Worm (Caenorhabditis elegans) whole organism, L2 larva: ENCODE measurements around the gene dhs-13.
"Not testable (repeated sequence)": the region's sequence is repeated elsewhere in the genome, so short reads cannot be mapped to it uniquely, and the experiment has no call there.

ENCODE experiments used
- lin-39 ChIP-seq: fragments of 150-350 bp; optimal IDR thresholded peaks from 2 replicates; lab custom pipeline; 2014; ENCODE audit warnings: missing biosample characterization, missing genetic modification reagents, missing genetic modification characterization
- mbf-1 ChIP-seq: sonication (generic microtip); optimal IDR thresholded peaks from 2 replicates; lab custom pipeline; 2017; ENCODE audit warnings: missing biosample characterization, missing genetic modification characterization
- nhr-11 ChIP-seq: fragments of 150-350 bp; optimal IDR thresholded peaks from 2 replicates; lab custom pipeline; 2014; ENCODE audit warnings: missing biosample characterization, missing genetic modification characterization
- unc-62 ChIP-seq: fragments of 150-350 bp; optimal IDR thresholded peaks from 2 replicates; lab custom pipeline; 2014; ENCODE audit warnings: missing biosample characterization, missing genetic modification reagents, missing genetic modification characterization
- ztf-11 ChIP-seq: sonication (generic microtip); optimal IDR thresholded peaks from 2 replicates; lab custom pipeline; 2017; ENCODE audit warnings: missing biosample characterization, missing genetic modification characterization

DNA sequence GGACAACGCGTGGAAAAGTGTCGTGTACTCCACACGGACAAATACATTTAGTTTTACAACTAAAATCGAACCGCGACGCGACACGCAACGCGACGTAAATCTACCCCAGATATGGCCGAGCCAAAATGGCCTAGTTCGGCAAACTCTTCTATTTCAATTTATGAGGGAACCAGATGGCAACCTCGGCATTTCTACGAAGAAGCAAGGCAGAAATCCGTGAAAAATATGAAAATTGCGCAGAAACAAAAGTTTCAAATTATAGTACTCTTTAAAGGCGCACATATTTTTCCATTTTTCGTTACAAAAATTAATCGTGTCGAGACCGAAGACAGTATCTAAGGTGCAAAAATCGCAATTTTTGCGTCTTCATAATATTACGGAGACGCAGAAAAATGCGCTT lies 43.2 kb upstream of the dhs-13 start, which contains the start of gene Y46H3A.5:
- not testable (repeated sequence) for TF ChIP-seq mbf-1 (tag; lab: Kevin White, UChicago); ztf-11 (tag; lab: Kevin White, UChicago); unc-62; nhr-11 (tag; lab: Kevin White, UChicago); lin-39
